Worm (Caenorhabditis elegans) whole organism, mixed stage, embryonic: ENCODE measurements around the gene abu-10.

Experiments
- blmp-1 ChIP-seq: fragments of 150-350 bp; optimal IDR thresholded peaks from 2 replicates; lab custom pipeline; 2014; ENCODE audit warnings: missing biosample characterization, missing genetic modification characterization
- ceh-39 ChIP-seq: fragments of 150-350 bp; optimal IDR thresholded peaks from 2 replicates; lab custom pipeline; 2014; ENCODE audit warnings: missing biosample characterization, missing genetic modification characterization
- ceh-43 ChIP-seq: fragments of 200-800 bp; sonication (Bioruptor generic); optimal IDR thresholded peaks from 2 replicates; lab custom pipeline; 2018; ENCODE audit warnings: mild to moderate bottlenecking, missing genetic modification characterization, moderate library complexity, missing compliant biosample characterization
- ceh-83 ChIP-seq: fragments of 200-800 bp; sonication (Bioruptor generic); optimal IDR thresholded peaks from 2 replicates; lab custom pipeline; 2018; ENCODE audit warnings: mild to moderate bottlenecking, missing genetic modification characterization, missing compliant biosample characterization
- ces-1 ChIP-seq: fragments of 150-350 bp; optimal IDR thresholded peaks from 2 replicates; lab custom pipeline; 2014; ENCODE audit warnings: missing biosample characterization, missing genetic modification reagents, missing genetic modification characterization
- cnd-1 ChIP-seq: fragments of 200-800 bp; sonication (Bioruptor generic); optimal IDR thresholded peaks from 2 replicates; lab custom pipeline; 2018; ENCODE audit warnings: mild to moderate bottlenecking, missing genetic modification characterization, missing compliant biosample characterization
- drap-1 ChIP-seq: fragments of 200-800 bp; sonication (Bioruptor generic); optimal IDR thresholded peaks from 3 replicates; lab custom pipeline; 2018; ENCODE audit warnings: mild to moderate bottlenecking, missing genetic modification characterization, missing compliant biosample characterization
- elt-1 ChIP-seq: sonication (generic microtip); optimal IDR thresholded peaks from 2 replicates; lab custom pipeline; 2017; ENCODE audit warnings: missing genetic modification characterization, mild to moderate bottlenecking, missing compliant biosample characterization, antibody characterized with exemption, moderate library complexity, borderline replicate concordance; ENCODE audit not compliant: insufficient read depth
- elt-3 ChIP-seq: fragments of 150-350 bp; optimal IDR thresholded peaks from 2 replicates; lab custom pipeline; 2014; ENCODE audit warnings: missing biosample characterization, missing genetic modification characterization
- flh-1 ChIP-seq: fragments of 200-800 bp; sonication (Bioruptor generic); optimal IDR thresholded peaks from 2 replicates; lab custom pipeline; 2018; ENCODE audit warnings: mild to moderate bottlenecking, missing genetic modification characterization, moderate library complexity, missing compliant biosample characterization
- ham-2 ChIP-seq: fragments of 200-800 bp; sonication (Bioruptor generic); optimal IDR thresholded peaks from 2 replicates; lab custom pipeline; 2018; ENCODE audit warnings: mild to moderate bottlenecking, missing genetic modification characterization, missing compliant biosample characterization
- hlh-1 ChIP-seq: fragments of 150-350 bp; optimal IDR thresholded peaks from 2 replicates; lab custom pipeline; 2014; ENCODE audit warnings: missing biosample characterization, missing genetic modification reagents, missing genetic modification characterization
- lin-13 ChIP-seq: fragments of 150-350 bp; optimal IDR thresholded peaks from 2 replicates; lab custom pipeline; 2014; ENCODE audit warnings: missing biosample characterization, missing genetic modification characterization
- mep-1 ChIP-seq: fragments of 150-350 bp; optimal IDR thresholded peaks from 2 replicates; lab custom pipeline; 2017; ENCODE audit warnings: missing biosample characterization, missing genetic modification reagents, missing genetic modification characterization, inconsistent platforms
- mls-2 ChIP-seq: sonication (generic microtip); optimal IDR thresholded peaks from 2 replicates; lab custom pipeline; 2016; ENCODE audit warnings: mild to moderate bottlenecking, missing genetic modification characterization, moderate library complexity, missing compliant biosample characterization
- nhr-12 ChIP-seq: fragments of 150-350 bp; optimal IDR thresholded peaks from 2 replicates; lab custom pipeline; 2014; ENCODE audit warnings: missing biosample characterization, missing genetic modification characterization
- nhr-2 ChIP-seq: fragments of 150-350 bp; optimal IDR thresholded peaks from 2 replicates; lab custom pipeline; 2014; ENCODE audit warnings: missing biosample characterization, missing genetic modification characterization
- nhr-237 ChIP-seq: fragments of 150-350 bp; optimal IDR thresholded peaks from 2 replicates; lab custom pipeline; 2014; ENCODE audit warnings: missing biosample characterization, missing genetic modification characterization
- nhr-28 ChIP-seq: fragments of 150-350 bp; optimal IDR thresholded peaks from 2 replicates; lab custom pipeline; 2014; ENCODE audit warnings: missing biosample characterization, missing genetic modification characterization
- nhr-76 ChIP-seq: sonication (generic microtip); optimal IDR thresholded peaks from 2 replicates; lab custom pipeline; 2017; ENCODE audit warnings: missing biosample characterization, missing genetic modification characterization
- sem-2 ChIP-seq: fragments of 200-800 bp; sonication (Bioruptor generic); optimal IDR thresholded peaks from 2 replicates; lab custom pipeline; 2018; ENCODE audit warnings: mild to moderate bottlenecking, missing genetic modification characterization, missing compliant biosample characterization
- snpc-4 ChIP-seq: fragments of 150-350 bp; optimal IDR thresholded peaks from 2 replicates; lab custom pipeline; 2014; ENCODE audit warnings: missing biosample characterization, missing genetic modification characterization
- sptf-1 ChIP-seq: sonication (generic microtip); optimal IDR thresholded peaks from 2 replicates; lab custom pipeline; 2017; ENCODE audit warnings: mild to moderate bottlenecking, missing genetic modification characterization, moderate library complexity, missing compliant biosample characterization
- tbx-8 ChIP-seq: fragments of 200-800 bp; sonication (Bioruptor generic); optimal IDR thresholded peaks from 2 replicates; lab custom pipeline; 2018; ENCODE audit warnings: mild to moderate bottlenecking, missing genetic modification characterization, moderate library complexity, missing compliant biosample characterization
- unc-120 ChIP-seq: sonication (generic microtip); optimal IDR thresholded peaks from 2 replicates; lab custom pipeline; 2017; ENCODE audit warnings: missing genetic modification characterization, missing compliant biosample characterization; ENCODE audit not compliant: poor library complexity, severe bottlenecking
- unc-39 ChIP-seq: fragments of 150-350 bp; optimal IDR thresholded peaks from 2 replicates; lab custom pipeline; 2014; ENCODE audit warnings: missing biosample characterization, missing genetic modification characterization
- unc-62 ChIP-seq: fragments of 150-350 bp; optimal IDR thresholded peaks from 2 replicates; lab custom pipeline; 2014; ENCODE audit warnings: missing biosample characterization, missing genetic modification reagents, missing genetic modification characterization
- zip-8 ChIP-seq: fragments of 150-350 bp; optimal IDR thresholded peaks from 2 replicates; lab custom pipeline; 2014; ENCODE audit warnings: missing biosample characterization, missing genetic modification characterization
- ztf-11 ChIP-seq: fragments of 150-350 bp; optimal IDR thresholded peaks from 2 replicates; lab custom pipeline; 2014; ENCODE audit warnings: missing biosample characterization, missing genetic modification characterization

The abu-10 gene

DNA sequence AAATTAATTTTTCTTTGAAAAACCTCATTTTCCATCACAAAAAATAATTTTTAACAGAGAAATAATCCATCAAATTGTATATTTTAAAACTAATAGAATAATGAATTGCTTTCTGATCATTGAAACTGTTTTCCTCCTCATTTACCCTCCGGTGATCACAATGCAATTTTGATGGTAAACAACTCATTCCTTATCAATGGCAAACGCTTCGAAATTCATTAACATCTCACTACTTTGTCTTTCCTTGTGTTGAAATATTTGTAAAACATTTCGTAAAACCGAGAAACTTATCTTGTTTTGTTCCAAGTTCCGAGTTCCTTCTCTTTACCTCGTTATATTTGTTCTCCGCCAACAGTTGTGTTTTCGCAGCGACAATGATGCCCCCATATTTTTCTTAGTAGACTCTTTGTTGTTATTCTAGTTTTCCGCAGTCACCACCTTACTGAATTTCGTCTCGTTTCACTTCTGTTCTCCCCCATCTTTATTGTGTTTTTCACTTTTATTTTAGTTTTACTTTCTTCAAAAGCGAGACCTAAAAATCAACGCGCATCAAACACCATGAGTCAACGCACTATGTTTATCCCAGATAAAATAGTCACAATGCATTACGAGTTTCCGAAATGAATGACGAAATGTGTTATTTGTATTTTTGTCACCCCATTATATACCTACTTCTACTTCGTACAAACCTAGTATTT is 12.7 kb upstream of the abu-10 start:
- TF ChIP-seq ces-1 (GFP tag; lab: Kevin White, UChicago) = no peak
- peak; percentile 4 for TF ChIP-seq hlh-1 (tag; lab: Kevin White, UChicago)

DNA sequence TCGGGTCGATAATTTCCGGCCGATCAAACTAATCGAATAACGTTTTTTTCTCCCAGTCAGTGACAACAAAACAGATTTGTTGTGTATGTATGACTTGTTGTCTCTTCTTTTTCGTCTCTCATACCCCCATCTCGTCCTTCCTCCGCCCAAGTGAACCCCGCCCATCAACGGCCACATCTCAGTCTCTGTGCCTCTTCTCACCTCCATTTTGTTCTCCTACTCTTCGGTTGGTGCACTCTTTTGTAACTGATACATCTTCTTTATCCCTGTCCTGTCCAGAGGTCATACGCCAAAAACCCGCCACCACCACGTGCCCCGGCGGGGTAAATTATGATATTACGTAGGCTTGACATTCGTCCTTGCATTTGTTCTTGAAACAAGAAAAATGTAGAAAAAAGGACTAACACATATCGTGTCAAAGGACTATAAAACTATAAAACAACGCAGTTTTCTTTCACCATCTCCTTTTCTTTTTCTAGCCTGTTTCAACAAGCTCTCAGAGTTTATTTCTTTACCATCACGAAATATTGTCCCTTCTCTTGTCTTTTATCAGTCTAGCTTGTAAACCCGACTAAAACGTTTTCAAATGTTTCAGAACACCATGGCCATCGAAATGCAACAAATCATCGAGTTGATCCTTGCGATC is 10.4 kb upstream of the abu-10 start, which contains the start of gene pmpl-1:
Gene pmpl-1 (plus strand): TSS at position 596 of the 646 bp plus-strand sequence.
- TF ChIP-seq hlh-1 (tag; lab: Kevin White, UChicago) (peak; percentile 8), sptf-1 (tag; lab: Kevin White, UChicago) (peak; percentile 41), elt-3 (tag; lab: Kevin White, UChicago) (no peak), unc-62 (GFP tag; lab: Kevin White, UChicago) (peak; percentile 69), ham-2 (GFP tag; lab: Kevin White, UChicago) (peak; percentile 1), nhr-2 (tag; lab: Kevin White, UChicago) (peak; percentile 60), unc-120 (tag; lab: Kevin White, UChicago) (peak; percentile 49), tbx-8 (GFP tag; lab: Kevin White, UChicago) (no peak), nhr-12 (no peak)

DNA sequence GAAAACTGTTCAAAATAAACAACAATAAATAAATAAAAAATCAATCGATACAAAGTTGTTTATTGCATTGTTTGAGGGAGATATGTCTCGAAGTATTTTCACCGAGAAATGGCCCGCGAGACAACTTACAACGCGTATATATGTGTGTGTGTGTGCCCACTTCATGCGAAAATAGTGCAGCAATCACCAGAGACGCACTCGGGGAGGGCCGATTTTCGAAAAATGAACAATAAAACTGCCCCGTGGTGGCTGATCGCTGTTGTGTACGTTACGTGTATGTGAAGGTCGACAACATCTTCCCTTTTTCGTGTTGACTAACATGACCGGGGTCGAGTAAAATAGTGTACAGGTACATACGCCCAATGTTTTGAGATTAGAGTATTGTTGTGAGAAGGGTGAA is 9.5 kb upstream of the abu-10 start:
- peak; percentile 13 for TF ChIP-seq nhr-237 (tag; lab: Kevin White, UChicago)
- TF ChIP-seq ztf-11 (tag; lab: Kevin White, UChicago) = no peak

DNA sequence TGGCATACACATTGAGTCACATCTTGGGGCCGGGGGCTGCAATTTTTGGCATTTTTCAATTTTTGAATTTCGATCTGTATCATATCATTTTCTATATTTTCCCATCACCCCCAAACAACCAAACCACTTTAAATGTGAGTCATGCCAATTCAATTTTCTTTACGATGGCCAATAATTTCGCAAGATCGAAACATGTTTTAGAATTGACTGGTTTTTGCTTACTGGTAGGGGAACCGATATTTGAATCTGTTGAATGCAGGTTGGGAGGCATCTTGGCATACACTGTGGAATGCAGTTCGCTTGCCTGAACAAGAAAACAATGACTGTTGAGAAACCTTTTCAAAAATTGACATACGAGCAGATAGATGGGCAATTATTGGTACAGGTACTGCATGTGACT is 6.9 kb upstream of the abu-10 start:
- no peak for TF ChIP-seq snpc-4 (tag; lab: Kevin White, UChicago)
- no peak for TF ChIP-seq ceh-83 (GFP tag; lab: Kevin White, UChicago)
- no peak for TF ChIP-seq ham-2 (GFP tag; lab: Kevin White, UChicago)
- TF ChIP-seq unc-120 (tag; lab: Kevin White, UChicago) = no peak
- TF ChIP-seq elt-1 (tag; lab: Kevin White, UChicago) = no peak
- TF ChIP-seq lin-13 (tag; lab: Kevin White, UChicago) = no peak
- TF ChIP-seq unc-39 (tag; lab: Kevin White, UChicago) = no peak
- no peak for TF ChIP-seq unc-62 (GFP tag; lab: Kevin White, UChicago)
- TF ChIP-seq, all 35 proteins: peak for 0

DNA sequence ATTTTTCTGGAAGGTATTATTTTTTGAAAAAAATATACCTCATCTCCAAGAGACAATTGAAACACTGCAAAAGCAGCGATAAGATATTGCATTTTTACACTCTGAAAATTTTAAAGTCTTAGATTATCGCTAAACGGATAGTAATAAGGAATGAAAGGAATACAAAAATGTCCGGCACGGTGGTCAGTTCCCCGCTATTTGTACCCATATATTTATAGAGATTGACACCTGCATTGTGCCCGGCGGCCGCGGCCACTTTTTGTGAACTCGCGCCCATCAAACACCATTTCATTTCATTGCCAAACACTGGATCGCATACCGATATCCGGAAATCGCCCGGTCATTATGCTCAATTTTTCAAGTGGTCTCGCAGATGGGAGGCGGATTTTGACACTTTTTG is 5.3 kb upstream of the abu-10 start, which contains the start of gene idpp-5:
Gene idpp-5 (minus strand): TSS at position 101 of the 400 bp plus-strand sequence.
- TF ChIP-seq ztf-11 (tag; lab: Kevin White, UChicago) (no peak), elt-1 (tag; lab: Kevin White, UChicago) (no peak), nhr-237 (tag; lab: Kevin White, UChicago) (no peak), tbx-8 (GFP tag; lab: Kevin White, UChicago) (no peak), blmp-1 (no peak), lin-13 (tag; lab: Kevin White, UChicago) (no peak), zip-8 (tag; lab: Kevin White, UChicago) (no peak), elt-3 (tag; lab: Kevin White, UChicago) (no peak), flh-1 (GFP tag; lab: Kevin White, UChicago) (no peak), unc-120 (tag; lab: Kevin White, UChicago) (no peak), snpc-4 (tag; lab: Kevin White, UChicago) (no peak), cnd-1 (tag; lab: Kevin White, UChicago) (no peak), ceh-43 (GFP tag; lab: Kevin White, UChicago) (no peak)

DNA sequence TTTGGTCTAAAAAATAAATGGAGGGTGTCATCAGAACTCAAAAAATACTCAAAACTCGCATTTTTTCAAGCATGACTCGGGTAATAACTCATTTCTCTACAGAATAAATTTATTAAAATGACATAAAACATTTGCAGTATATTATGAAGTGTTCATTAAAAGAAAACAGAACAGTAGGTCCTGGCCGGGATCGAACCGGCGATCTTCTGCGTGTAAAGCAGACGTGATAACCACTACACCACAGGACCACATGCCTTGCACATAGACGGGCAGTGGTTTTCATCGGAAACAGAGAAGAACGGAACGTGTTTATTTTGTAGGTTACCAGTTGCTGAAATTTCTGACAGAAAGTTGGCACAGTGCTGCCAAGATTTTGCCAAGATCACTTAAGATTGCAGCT is 4.6 kb upstream of the abu-10 start:
- no peak for TF ChIP-seq nhr-76 (tag; lab: Kevin White, UChicago)
- no peak for TF ChIP-seq tbx-8 (GFP tag; lab: Kevin White, UChicago)
- no peak for TF ChIP-seq nhr-2 (tag; lab: Kevin White, UChicago)
- no peak for TF ChIP-seq mls-2 (tag; lab: Kevin White, UChicago)
- TF ChIP-seq sem-2 (GFP tag; lab: Kevin White, UChicago) = no peak
- no peak for TF ChIP-seq elt-3 (tag; lab: Kevin White, UChicago)
- no peak for TF ChIP-seq ceh-83 (GFP tag; lab: Kevin White, UChicago)
- no peak for TF ChIP-seq lin-13 (tag; lab: Kevin White, UChicago)
- TF ChIP-seq nhr-28 (tag; lab: Kevin White, UChicago) = no peak
- TF ChIP-seq sptf-1 (tag; lab: Kevin White, UChicago) = no peak
- no peak for TF ChIP-seq ceh-39 (tag; lab: Kevin White, UChicago)
- no peak for TF ChIP-seq drap-1 (GFP tag; lab: Kevin White, UChicago)
- no peak for TF ChIP-seq mep-1 (tag; lab: Kevin White, UChicago)
